Worm (Caenorhabditis elegans) whole organism, L3 larva: ENCODE data around the gene C46C2.3.

Experiments
- ZK546.5 ChIP-seq: sonication (generic microtip); optimal IDR thresholded peaks from 2 replicates; lab custom pipeline; 2017; ENCODE audit warnings: missing biosample characterization, missing genetic modification characterization
- egl-5 ChIP-seq: fragments of 150-350 bp; optimal IDR thresholded peaks from 2 replicates; lab custom pipeline; 2017; ENCODE audit warnings: missing biosample characterization, missing genetic modification reagents, missing genetic modification characterization, inconsistent platforms
- elt-2 ChIP-seq: sonication (generic microtip); optimal IDR thresholded peaks from 2 replicates; lab custom pipeline; 2016; ENCODE audit warnings: missing genetic modification reagents, mild to moderate bottlenecking, missing genetic modification characterization, missing compliant biosample characterization
- elt-3 ChIP-seq, 3 experiments: fragments of 150-350 bp in 1 of 3; sonication (generic microtip) in 2 of 3; optimal IDR thresholded peaks; 2 replicates in 2 of 3; 4 replicates in 1 of 3; lab custom pipeline; 2014 to 2017; ENCODE audit warnings: missing biosample characterization in 3 of 3, missing genetic modification characterization in 3 of 3
- eor-1 ChIP-seq, 2 experiments: fragments of 150-350 bp; optimal IDR thresholded peaks; 2 replicates each; lab custom pipeline; 2014 to 2018; ENCODE audit warnings: missing biosample characterization in 2 of 2, missing genetic modification characterization in 2 of 2
- fkh-10 ChIP-seq: sonication (generic microtip); optimal IDR thresholded peaks from 2 replicates; lab custom pipeline; 2017; ENCODE audit warnings: missing biosample characterization, missing genetic modification reagents, missing genetic modification characterization
- lsy-12 ChIP-seq: sonication (generic microtip); optimal IDR thresholded peaks from 2 replicates; lab custom pipeline; 2016; ENCODE audit warnings: mild to moderate bottlenecking, missing genetic modification characterization, missing compliant biosample characterization
- nhr-11 ChIP-seq: fragments of 150-350 bp; optimal IDR thresholded peaks from 2 replicates; lab custom pipeline; 2014; ENCODE audit warnings: missing biosample characterization, missing genetic modification characterization
- nhr-12 ChIP-seq: fragments of 150-350 bp; optimal IDR thresholded peaks from 2 replicates; lab custom pipeline; 2014; ENCODE audit warnings: missing biosample characterization, missing genetic modification characterization
- nhr-23 ChIP-seq: fragments of 150-350 bp; optimal IDR thresholded peaks from 2 replicates; lab custom pipeline; 2014; ENCODE audit warnings: missing biosample characterization, missing genetic modification reagents, missing genetic modification characterization
- nhr-237 ChIP-seq: fragments of 150-350 bp; optimal IDR thresholded peaks from 2 replicates; lab custom pipeline; 2014; ENCODE audit warnings: missing biosample characterization, missing genetic modification characterization
- nhr-67 ChIP-seq: fragments of 150-350 bp; optimal IDR thresholded peaks from 2 replicates; lab custom pipeline; 2014; ENCODE audit warnings: missing biosample characterization, missing genetic modification characterization
- sea-2 ChIP-seq: fragments of 150-350 bp; sonication (generic microtip); optimal IDR thresholded peaks from 4 replicates; lab custom pipeline; 2014; ENCODE audit warnings: missing biosample characterization, missing genetic modification reagents, missing genetic modification characterization
- skn-1 ChIP-seq: fragments of 150-350 bp; optimal IDR thresholded peaks from 2 replicates; lab custom pipeline; 2014; ENCODE audit warnings: missing biosample characterization, missing genetic modification characterization
- snpc-4 ChIP-seq: fragments of 150-350 bp; optimal IDR thresholded peaks from 2 replicates; lab custom pipeline; 2014; ENCODE audit warnings: missing biosample characterization, missing genetic modification characterization
- unc-62 ChIP-seq: fragments of 150-350 bp; sonication (generic microtip); optimal IDR thresholded peaks from 4 replicates; lab custom pipeline; 2014; ENCODE audit warnings: missing biosample characterization, missing genetic modification reagents, missing genetic modification characterization

The C46C2.3 gene

ce11 chrIV:9274008-9274529 is 49.1 kb downstream of the C46C2.3 start, which contains the start of gene nmy-3:
Gene nmy-3, plus strand, starts transcription at chrIV:9274479.
- TF ChIP-seq eor-1 (tag; optimal IDR thresholded peaks at IDR 0.05; lab: Kevin White, UChicago) (no peak), nhr-23 (no peak), nhr-12 (tag; lab: Kevin White, UChicago) (no peak), nhr-11 (tag; lab: Kevin White, UChicago) (no peak), skn-1 (tag; lab: Kevin White, UChicago) (no peak), unc-62 (no peak), snpc-4 (tag; lab: Kevin White, UChicago) (no peak), nhr-237 (no peak), elt-3 (tag; optimal IDR thresholded peaks at IDR 0.05; lab: Kevin White, UChicago) (no peak), sea-2 (no peak), ZK546.5 (tag; lab: Kevin White, UChicago) (no peak), lsy-12 (no peak), egl-5 (tag; lab: Kevin White, UChicago) (no peak), fkh-10 (no peak), elt-2 (tag; lab: Kevin White, UChicago) (no peak), nhr-67 (tag; lab: Kevin White, UChicago) (no peak)
